Worm (Caenorhabditis elegans): Measurements from ENCODE around the gene wah-1.

ce11 chrIII:11946062-11946749, 43.8 kb upstream of the wah-1 start:
- TF ChIP-seq ceh-16 (tag; optimal IDR thresholded peaks at IDR 0.05) (no peak), unc-62 (GFP tag; optimal IDR thresholded peaks at IDR 0.05) (no peak), ama-1 (optimal IDR thresholded peaks at IDR 0.05) (peak; percentile 6), elt-2 (tag; optimal IDR thresholded peaks at IDR 0.05) (no peak), ztf-4 (tag; optimal IDR thresholded peaks at IDR 0.05) (no peak), nhr-76 (tag; optimal IDR thresholded peaks at IDR 0.05) (no peak), pqm-1 (tag; optimal IDR thresholded peaks at IDR 0.05) (no peak), ztf-11 (tag; optimal IDR thresholded peaks at IDR 0.05) (no peak), nhr-77 (tag; optimal IDR thresholded peaks at IDR 0.05) (no peak), nhr-23 (tag; optimal IDR thresholded peaks at IDR 0.05) (peak; percentile 86), lin-15B (tag; optimal IDR thresholded peaks at IDR 0.05) (peak; percentile 90)

All from whole organism, L3 larva.